Worm (Caenorhabditis elegans): Measurements from ENCODE around the gene bgnt-1.1.

- TF ChIP-seq cog-1 (tag; optimal IDR thresholded peaks at IDR 0.05) = no peak
- TF ChIP-seq med-1 (GFP tag; optimal IDR thresholded peaks at IDR 0.05; ENCODE audit: insufficient read depth) = no peak
- no peak for TF ChIP-seq ref-1 (GFP tag; conservative IDR thresholded peaks at IDR 0.05)
- no peak for TF ChIP-seq klf-2 (GFP tag; conservative IDR thresholded peaks at IDR 0.05)
- TF ChIP-seq ztf-29 (GFP tag; IDR thresholded peaks at IDR 0.05) = no peak
- no peak for TF ChIP-seq flt-1 (GFP tag; IDR thresholded peaks at IDR 0.05)
Measured at ce11 chrIV:10501550-10502240, 29.1 kb downstream of the bgnt-1.1 start, which contains the start of gene tax-6.

Data from whole organism, midembryonic.